Worm (Caenorhabditis elegans) whole organism, L1 larva: ENCODE measurements around the gene Y39A1A.18.

Source experiments
- ama-1 ChIP-seq: fragments of 150-350 bp; optimal IDR thresholded peaks from 2 replicates; lab custom pipeline; 2014
- fos-1 ChIP-seq: fragments of 150-350 bp; optimal IDR thresholded peaks from 2 replicates; lab custom pipeline; 2014; ENCODE audit warnings: missing biosample characterization, missing genetic modification characterization
- nhr-90 ChIP-seq: sonication (generic microtip); optimal IDR thresholded peaks from 2 replicates; lab custom pipeline; 2016; ENCODE audit warnings: mild to moderate bottlenecking, missing genetic modification characterization, missing compliant biosample characterization; ENCODE audit not compliant: poor library complexity

DNA sequence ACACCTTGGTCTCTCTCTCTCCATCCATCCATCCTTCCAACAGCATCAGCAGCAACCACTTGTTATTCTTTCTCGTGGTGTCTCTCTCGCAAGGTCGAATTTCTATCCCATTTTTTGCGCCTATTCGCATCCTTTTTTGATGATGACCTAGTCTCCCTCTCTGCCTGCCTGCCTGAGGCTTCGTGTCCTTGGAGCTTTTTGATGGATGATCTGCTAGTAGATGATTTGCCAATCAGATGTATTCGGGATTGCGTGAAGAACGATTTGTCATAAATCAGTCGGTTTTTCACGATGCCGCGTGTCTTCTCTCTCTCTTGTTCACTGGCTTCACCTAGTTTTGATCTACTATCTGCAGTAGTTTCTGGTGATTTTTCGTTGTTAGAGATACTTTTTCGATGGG, 33.0 kb downstream of the Y39A1A.18 start:
- no peak for TF ChIP-seq fos-1 (tag; lab: Kevin White, UChicago)
- no peak for TF ChIP-seq ama-1 (lab: Kevin White, UChicago)
- no peak for TF ChIP-seq nhr-90 (tag; lab: Kevin White, UChicago)
